Fruit fly (Drosophila melanogaster): Measurements from ENCODE around the gene snu.

The snu gene

dm6 chr3R:28676870-28677526 lies 2.2 kb downstream of the snu start:
- TF ChIP-seq CG4496 (GFP tag; IDR thresholded peaks at IDR 0.05) = no peak
- TF ChIP-seq Snoo (tag; optimal IDR thresholded peaks at IDR 0.05) = no peak
- TF ChIP-seq CG10348 (GFP tag; IDR thresholded peaks at IDR 0.05) = no peak
- TF ChIP-seq CG9948 (tag; optimal IDR thresholded peaks at IDR 0.05) = no peak
- TF ChIP-seq CG17806 (tag; optimal IDR thresholded peaks at IDR 0.05) = no peak
- no peak for TF ChIP-seq CG14655 (GFP tag; optimal IDR thresholded peaks at IDR 0.05)
- no peak for TF ChIP-seq CG8301 (tag; optimal IDR thresholded peaks at IDR 0.05)
- no peak for TF ChIP-seq CG32121 (GFP tag; IDR thresholded peaks at IDR 0.05)
- no peak for TF ChIP-seq Pif1B (GFP tag; optimal IDR thresholded peaks at IDR 0.05)
- no peak for TF ChIP-seq CG13204 (GFP tag; optimal IDR thresholded peaks at IDR 0.05)
- no peak for TF ChIP-seq CG34367 (tag; optimal IDR thresholded peaks at IDR 0.05)
- TF ChIP-seq gl (tag; optimal IDR thresholded peaks at IDR 0.05) = no peak
- TF ChIP-seq rn (GFP tag; IDR thresholded peaks at IDR 0.05) = no peak
- TF ChIP-seq CG12605 (GFP tag; IDR thresholded peaks at IDR 0.05) = no peak
- TF ChIP-seq CG8159 (tag; optimal IDR thresholded peaks at IDR 0.05) = no peak
- no peak for TF ChIP-seq Pif1A (GFP tag; optimal IDR thresholded peaks at IDR 0.05)
- no peak for TF ChIP-seq Ets98B (GFP tag; IDR thresholded peaks at IDR 0.05)
- no peak for TF ChIP-seq CG15710 (tag; optimal IDR thresholded peaks at IDR 0.05)
- TF ChIP-seq EcR (GFP tag; optimal IDR thresholded peaks at IDR 0.05) = no peak
- TF ChIP-seq D1 (tag; optimal IDR thresholded peaks at IDR 0.05) = no peak

- TF ChIP-seq fd96Ca (GFP tag; IDR thresholded peaks at IDR 0.05) (no peak), CG15710 (tag; optimal IDR thresholded peaks at IDR 0.05) (peak; percentile 0), CG17806 (tag; optimal IDR thresholded peaks at IDR 0.05) (peak; percentile 29), D1 (tag; optimal IDR thresholded peaks at IDR 0.05) (no peak), Pif1A (GFP tag; optimal IDR thresholded peaks at IDR 0.05) (no peak), Pif1B (GFP tag; optimal IDR thresholded peaks at IDR 0.05) (no peak), Snoo (tag; optimal IDR thresholded peaks at IDR 0.05) (peak; percentile 2), CG13204 (GFP tag; optimal IDR thresholded peaks at IDR 0.05) (no peak), CG8301 (tag; optimal IDR thresholded peaks at IDR 0.05) (peak; percentile 44), CG10348 (GFP tag; IDR thresholded peaks at IDR 0.05) (no peak), CG12605 (GFP tag; IDR thresholded peaks at IDR 0.05) (no peak), gl (tag; optimal IDR thresholded peaks at IDR 0.05) (no peak), CG9948 (tag; optimal IDR thresholded peaks at IDR 0.05) (peak; percentile 23), CG34367 (tag; optimal IDR thresholded peaks at IDR 0.05) (peak; percentile 11), rn (GFP tag; IDR thresholded peaks at IDR 0.05) (no peak), CG8159 (tag; optimal IDR thresholded peaks at IDR 0.05) (peak; percentile 41), EcR (GFP tag; optimal IDR thresholded peaks at IDR 0.05) (no peak), CG32121 (GFP tag; IDR thresholded peaks at IDR 0.05) (0 out of 2 replicates have a peak, but pooled peaks have one; percentile 34), CG14655 (GFP tag; optimal IDR thresholded peaks at IDR 0.05) (peak; percentile 2), Ets98B (GFP tag; IDR thresholded peaks at IDR 0.05) (no peak), CG4496 (GFP tag; IDR thresholded peaks at IDR 0.05) (no peak)
These were observed 2.8 kb downstream of the snu start for dm6 chr3R:28677527-28678134.

- TF ChIP-seq rn (GFP tag; IDR thresholded peaks at IDR 0.05) = no peak
- TF ChIP-seq CG8159 (tag; optimal IDR thresholded peaks at IDR 0.05) = no peak
- TF ChIP-seq CG34367 (tag; optimal IDR thresholded peaks at IDR 0.05) = no peak
- TF ChIP-seq D1 (tag; optimal IDR thresholded peaks at IDR 0.05) = no peak
- TF ChIP-seq CG15710 (tag; optimal IDR thresholded peaks at IDR 0.05) = no peak
- no peak for TF ChIP-seq CG10348 (GFP tag; IDR thresholded peaks at IDR 0.05)
- no peak for TF ChIP-seq CG32121 (GFP tag; IDR thresholded peaks at IDR 0.05)
- TF ChIP-seq Pif1B (GFP tag; optimal IDR thresholded peaks at IDR 0.05) = no peak
- TF ChIP-seq CG8301 (tag; optimal IDR thresholded peaks at IDR 0.05) = no peak
- TF ChIP-seq CG9948 (tag; optimal IDR thresholded peaks at IDR 0.05) = no peak
- peak; percentile 19 for TF ChIP-seq EcR (GFP tag; optimal IDR thresholded peaks at IDR 0.05)
- peak; percentile 45 for TF ChIP-seq Snoo (tag; optimal IDR thresholded peaks at IDR 0.05)
- no peak for TF ChIP-seq Ets98B (GFP tag; IDR thresholded peaks at IDR 0.05)
- no peak for TF ChIP-seq Pif1A (GFP tag; optimal IDR thresholded peaks at IDR 0.05)
- TF ChIP-seq fd96Ca (GFP tag; IDR thresholded peaks at IDR 0.05) = no peak
- TF ChIP-seq gl (tag; optimal IDR thresholded peaks at IDR 0.05) = no peak
- TF ChIP-seq CG13204 (GFP tag; optimal IDR thresholded peaks at IDR 0.05) = no peak
These were observed 4.7 kb downstream of the snu start for dm6 chr3R:28679583-28679982.

DNA sequence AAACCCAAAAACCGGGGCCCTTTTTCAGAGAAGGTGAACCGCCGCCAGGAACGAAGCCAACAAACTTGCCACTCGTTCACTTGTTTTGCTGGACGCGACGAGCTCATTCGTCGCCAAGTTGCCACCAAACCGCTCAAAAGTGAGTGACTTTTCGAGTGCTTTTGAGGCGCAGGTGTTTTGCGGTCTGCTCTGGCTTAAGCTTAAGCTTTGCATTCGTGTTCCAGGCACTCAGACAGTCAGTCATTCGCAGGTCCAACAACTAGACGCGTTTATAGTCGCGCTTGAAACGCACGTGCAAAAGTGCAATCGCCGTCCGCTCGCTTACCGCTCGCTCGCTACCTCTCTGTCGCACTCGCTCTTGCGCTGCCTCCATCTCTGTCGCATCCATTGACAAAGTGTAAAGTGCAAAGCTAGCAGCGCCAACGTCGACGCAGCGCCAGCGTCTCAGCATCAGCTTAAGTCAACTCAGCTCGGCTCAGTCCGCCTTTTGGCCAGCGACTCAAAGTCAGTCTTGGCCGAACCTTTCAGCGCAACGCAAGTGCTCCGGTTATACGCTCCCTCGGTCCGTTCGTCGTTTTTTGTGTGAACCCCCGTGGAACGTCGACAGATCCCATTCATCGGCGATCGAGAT lies 7.1 kb downstream of the snu start:
- TF ChIP-seq Pif1A (GFP tag; optimal IDR thresholded peaks at IDR 0.05) (no peak), CG17806 (tag; optimal IDR thresholded peaks at IDR 0.05) (no peak), D1 (tag; optimal IDR thresholded peaks at IDR 0.05) (no peak), CG15710 (tag; optimal IDR thresholded peaks at IDR 0.05) (no peak), gl (tag; optimal IDR thresholded peaks at IDR 0.05) (no peak), CG32121 (GFP tag; IDR thresholded peaks at IDR 0.05) (peak; percentile 47; the same call in 1 of the 2 replicates), CG13204 (GFP tag; optimal IDR thresholded peaks at IDR 0.05) (peak; percentile 100), EcR (GFP tag; optimal IDR thresholded peaks at IDR 0.05) (peak; percentile 41), fd96Ca (GFP tag; IDR thresholded peaks at IDR 0.05) (no peak), CG4496 (GFP tag; IDR thresholded peaks at IDR 0.05) (0 out of 3 replicates have a peak, but pooled peaks have one; percentile 43)

dm6 chr3R:28685558-28685957 lies 10.7 kb downstream of the snu start:
- TF ChIP-seq CG9948 (tag; optimal IDR thresholded peaks at IDR 0.05) (no peak), gl (tag; optimal IDR thresholded peaks at IDR 0.05) (no peak), CG32121 (GFP tag; IDR thresholded peaks at IDR 0.05) (no peak), CG8159 (tag; optimal IDR thresholded peaks at IDR 0.05) (no peak)
